Worm (Caenorhabditis elegans): ENCODE measurements around the gene scav-5.

The scav-5 gene

DNA sequence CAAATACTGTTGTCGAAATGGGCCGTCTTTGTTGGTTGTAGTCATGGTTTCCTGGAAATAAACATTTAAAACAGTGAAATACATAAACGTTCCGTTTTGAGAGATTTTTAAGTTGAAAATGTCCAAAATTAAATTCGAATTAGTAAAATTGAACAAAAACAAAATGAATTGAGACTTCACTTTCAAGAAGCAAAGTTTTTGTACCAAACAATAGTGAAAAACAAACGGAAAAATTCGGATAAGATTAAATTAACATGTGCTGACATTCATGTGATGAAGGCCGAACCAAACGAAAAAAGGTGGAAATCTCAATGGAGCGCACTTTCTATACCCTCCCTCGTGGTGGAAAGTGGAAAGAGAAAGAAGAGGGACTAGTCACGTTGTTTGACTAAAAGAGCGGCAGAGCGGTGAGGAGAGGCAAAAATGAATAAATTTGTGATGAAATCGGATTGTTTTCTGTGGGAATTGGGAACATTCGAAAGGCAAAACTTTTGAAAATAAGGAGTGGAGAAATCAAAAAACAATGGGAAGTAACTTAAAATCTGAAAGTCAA lies 20.1 kb upstream of the scav-5 start, which contains the start of gene ipla-2:
Gene ipla-2 (minus strand): TSS at position 51 of the 553 bp plus-strand sequence.
- TF ChIP-seq lin-38 (GFP tag; IDR thresholded peaks at IDR 0.05): peak; percentile 86
- peak; percentile 27; the same call in 1 of the 2 replicates for TF ChIP-seq ctbp-1 (GFP tag; IDR thresholded peaks at IDR 0.05)
- no peak for TF ChIP-seq ceh-32 (tag; optimal IDR thresholded peaks at IDR 0.05; ENCODE audit: poor library complexity)
- peak; percentile 67 for TF ChIP-seq nhr-6 (tag; optimal IDR thresholded peaks at IDR 0.05)
- TF ChIP-seq ztf-7 (tag; optimal IDR thresholded peaks at IDR 0.05): peak; percentile 32
- no peak for TF ChIP-seq F49E8.2 (tag; optimal IDR thresholded peaks at IDR 0.05; ENCODE audit: borderline replicate concordance)
- TF ChIP-seq nhr-11 (tag; optimal IDR thresholded peaks at IDR 0.05): peak; percentile 83
- TF ChIP-seq dve-1 (tag; optimal IDR thresholded peaks at IDR 0.05; ENCODE audit: insufficient read depth): peak; percentile 72
- no peak for TF ChIP-seq sdz-12 (GFP tag; optimal IDR thresholded peaks at IDR 0.05)
- peak; percentile 75 for TF ChIP-seq mes-2 (tag; optimal IDR thresholded peaks at IDR 0.05; ENCODE audit: poor library complexity, severe bottlenecking)
- peak; percentile 46 for TF ChIP-seq nhr-28 (tag; optimal IDR thresholded peaks at IDR 0.05)
- TF ChIP-seq F37D6.2 (tag; optimal IDR thresholded peaks at IDR 0.05): peak; percentile 23
- peak; percentile 58 to 96 for TF ChIP-seq mdl-1 (tag; optimal IDR thresholded peaks at IDR 0.05)
- TF ChIP-seq attf-4 (tag; optimal IDR thresholded peaks at IDR 0.05): no peak
- TF ChIP-seq nhr-111 (GFP tag; optimal IDR thresholded peaks at IDR 0.05): no peak
- TF ChIP-seq aha-1 (tag): peak; percentile 97
- peak; percentile 64 for TF ChIP-seq hmg-1.1 (GFP tag; IDR thresholded peaks at IDR 0.05)
- TF ChIP-seq ceh-62 (tag; optimal IDR thresholded peaks at IDR 0.05): no peak
- no peak for TF ChIP-seq tag-97 (GFP tag; IDR thresholded peaks at IDR 0.05)
- TF ChIP-seq hlh-11 (tag; optimal IDR thresholded peaks at IDR 0.05): peak; percentile 82
- peak in 1 of 2 experiments; percentile 61 for TF ChIP-seq hif-1 (tag; optimal IDR thresholded peaks at IDR 0.05)
- TF ChIP-seq pha-4 (GFP tag; IDR thresholded peaks at IDR 0.05): no peak
- TF ChIP-seq pha-4 (tag; optimal IDR thresholded peaks at IDR 0.05): peak; percentile 64
- no peak for TF ChIP-seq daf-16 (GFP tag; optimal IDR thresholded peaks at IDR 0.05)
- peak; percentile 34 for TF ChIP-seq daf-16 (tag; optimal IDR thresholded peaks at IDR 0.05)
- peak; percentile 57 for TF ChIP-seq dmd-6 (GFP tag; IDR thresholded peaks at IDR 0.05)
- peak; percentile 100 for TF ChIP-seq hlh-30 (tag; optimal IDR thresholded peaks at IDR 0.05; ENCODE audit: insufficient read depth)
- 0 out of 2 replicates have a peak, but pooled peaks have one; percentile 38 for TF ChIP-seq madf-9 (GFP tag; conservative IDR thresholded peaks at IDR 0.05)
- TF ChIP-seq rbr-2 (tag; optimal IDR thresholded peaks at IDR 0.05): peak; percentile 48
- peak; percentile 17 for TF ChIP-seq T20F7.1 (GFP tag; optimal IDR thresholded peaks at IDR 0.05)
- TF ChIP-seq dpl-1 (GFP tag; optimal IDR thresholded peaks at IDR 0.05): peak; percentile 45
- TF ChIP-seq lsy-2 (tag; optimal IDR thresholded peaks at IDR 0.05): peak; percentile 23 to 78
- TF ChIP-seq spr-3 (GFP tag; optimal IDR thresholded peaks at IDR 0.05): no peak
- peak; percentile 95 for TF ChIP-seq mxl-3 (GFP tag; optimal IDR thresholded peaks at IDR 0.05)
- peak; percentile 34 for TF ChIP-seq nhr-77 (tag; optimal IDR thresholded peaks at IDR 0.05)
- peak; percentile 43 for TF ChIP-seq ces-1 (GFP tag; optimal IDR thresholded peaks at IDR 0.05)
- TF ChIP-seq fkh-10 (GFP tag; optimal IDR thresholded peaks at IDR 0.05): peak; percentile 85

DNA sequence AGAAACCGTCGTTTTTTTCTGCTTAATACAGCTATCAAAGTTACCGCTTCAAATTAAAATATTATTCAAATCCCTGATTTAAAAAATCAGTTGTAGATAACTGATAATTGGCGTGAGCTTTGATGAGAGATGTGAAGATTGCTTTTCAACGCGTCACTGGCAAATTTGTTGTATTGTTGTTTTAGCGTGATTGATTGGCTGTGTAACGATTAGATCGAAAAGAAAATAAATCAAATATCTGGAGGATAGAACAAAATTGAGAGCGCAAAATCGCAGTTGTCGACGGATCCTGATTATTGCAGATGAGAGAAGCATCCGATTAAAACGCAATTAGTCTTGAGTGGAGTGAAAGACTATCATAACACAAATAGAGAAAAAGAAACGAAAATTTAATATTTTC lies 17.3 kb upstream of the scav-5 start:
- peak in 1 of 2 experiments; percentile 47 for TF ChIP-seq unc-62 (GFP tag; optimal IDR thresholded peaks at IDR 0.05 in 1 of 2)
- TF ChIP-seq unc-62 (tag; optimal IDR thresholded peaks at IDR 0.05): no peak
- TF ChIP-seq lin-39 (tag; optimal IDR thresholded peaks at IDR 0.05): no peak
- TF ChIP-seq Y48G9A.11 (GFP tag; IDR thresholded peaks at IDR 0.05): no peak
- peak in 1 of 2 experiments; percentile 30 for TF ChIP-seq daf-16 (GFP tag; optimal IDR thresholded peaks at IDR 0.05)
- no peak for TF ChIP-seq daf-16 (tag; optimal IDR thresholded peaks at IDR 0.05)

Measured in whole organism, L4 larva.